Worm (Caenorhabditis elegans) whole organism, L1 larva: ENCODE results near the gene tgn-38.

Source experiments
- C16A3.4 ChIP-seq: fragments of 150-350 bp; optimal IDR thresholded peaks from 2 replicates; lab custom pipeline; 2014; ENCODE audit warnings: missing biosample characterization, missing genetic modification characterization
- aha-1 ChIP-seq: fragments of 150-350 bp; optimal IDR thresholded peaks from 2 replicates; lab custom pipeline; 2014; ENCODE audit warnings: missing biosample characterization, missing genetic modification characterization
- blmp-1 ChIP-seq: fragments of 150-350 bp; optimal IDR thresholded peaks from 2 replicates; lab custom pipeline; 2014; ENCODE audit warnings: missing biosample characterization, missing genetic modification characterization
- ceh-63 ChIP-seq: fragments of 200-800 bp; sonication (Bioruptor generic); optimal IDR thresholded peaks from 2 replicates; lab custom pipeline; 2018; ENCODE audit warnings: mild to moderate bottlenecking, missing genetic modification characterization, missing compliant biosample characterization
- ceh-88 ChIP-seq: fragments of 200-800 bp; sonication (Bioruptor generic); IDR thresholded peaks from 2 replicates; pipeline ENCODE4 v1.3.6; 2022; ENCODE audit warnings: missing genetic modification characterization, missing compliant biosample characterization
- ceh-90 ChIP-seq: sonication (generic microtip); optimal IDR thresholded peaks from 2 replicates; lab custom pipeline; 2016; ENCODE audit warnings: missing genetic modification characterization, missing compliant biosample characterization
- egl-13 ChIP-seq: sonication (generic microtip); optimal IDR thresholded peaks from 2 replicates; lab custom pipeline; 2016; ENCODE audit warnings: missing genotype, missing genetic modification reagents, missing genetic modification characterization, missing compliant biosample characterization
- elt-2 ChIP-seq: sonication (generic microtip); optimal IDR thresholded peaks from 2 replicates; lab custom pipeline; 2016; ENCODE audit warnings: missing genetic modification characterization, mild to moderate bottlenecking, inconsistent platforms, missing compliant biosample characterization, missing genetic modification reagents
- elt-3 ChIP-seq, 6 experiments: fragments of 150-350 bp in 1 of 6; sonication (generic microtip); optimal IDR thresholded peaks; 2 replicates each; lab custom pipeline; 2017 to 2018; ENCODE audit warnings: missing biosample characterization in 6 of 6, missing genetic modification characterization in 6 of 6, inconsistent platforms in 1 of 6
- fkh-10 ChIP-seq: sonication (generic microtip); optimal IDR thresholded peaks from 2 replicates; lab custom pipeline; 2017; ENCODE audit warnings: missing biosample characterization, missing genetic modification reagents, missing genetic modification characterization
- fkh-4 ChIP-seq: sonication (generic microtip); optimal IDR thresholded peaks from 2 replicates; lab custom pipeline; 2016; ENCODE audit warnings: missing compliant biosample characterization, missing genetic modification characterization, borderline replicate concordance
- grh-1 ChIP-seq: fragments of 200-800 bp; sonication (Bioruptor generic); IDR thresholded peaks from 2 replicates; pipeline ENCODE4 v1.3.6; 2022; ENCODE audit warnings: missing genetic modification reagents, missing genetic modification characterization, missing compliant biosample characterization
- hlh-17 ChIP-seq: fragments of 200-800 bp; sonication (Bioruptor generic); optimal IDR thresholded peaks from 2 replicates; lab custom pipeline; 2018; ENCODE audit warnings: missing genetic modification characterization, mild to moderate bottlenecking, missing compliant biosample characterization, moderate library complexity, borderline replicate concordance
- hlh-4 ChIP-seq: sonication (generic microtip); optimal IDR thresholded peaks from 2 replicates; lab custom pipeline; 2016; ENCODE audit warnings: mild to moderate bottlenecking, missing genetic modification characterization, missing compliant biosample characterization
- hpl-2 ChIP-seq: fragments of 150-350 bp; optimal IDR thresholded peaks from 2 replicates; lab custom pipeline; 2014; ENCODE audit warnings: missing biosample characterization, missing genetic modification reagents, missing genetic modification characterization
- irx-1 ChIP-seq: sonication (generic microtip); optimal IDR thresholded peaks from 2 replicates; lab custom pipeline; 2016; ENCODE audit warnings: missing genetic modification characterization, missing compliant biosample characterization
- jun-1 ChIP-seq: fragments of 150-350 bp; optimal IDR thresholded peaks from 2 replicates; lab custom pipeline; 2014; ENCODE audit warnings: missing biosample characterization, missing genetic modification reagents, missing genetic modification characterization
- lin-13 ChIP-seq: fragments of 150-350 bp; optimal IDR thresholded peaks from 2 replicates; lab custom pipeline; 2014; ENCODE audit warnings: missing biosample characterization, missing genetic modification reagents, missing genetic modification characterization
- lin-14 ChIP-seq: fragments of 200-800 bp; sonication (Bioruptor generic); optimal IDR thresholded peaks from 2 replicates; lab custom pipeline; 2018; ENCODE audit warnings: mild to moderate bottlenecking, missing genetic modification characterization, moderate library complexity, missing compliant biosample characterization
- lin-15B ChIP-seq: fragments of 150-350 bp; sonication (generic microtip); optimal IDR thresholded peaks from 3 replicates; lab custom pipeline; 2014; ENCODE audit warnings: missing biosample characterization, missing genetic modification characterization
- lin-35 ChIP-seq, 2 experiments: fragments of 150-350 bp; optimal IDR thresholded peaks; 2 replicates each; lab custom pipeline; 2014; ENCODE audit warnings: missing biosample characterization in 2 of 2, missing genetic modification characterization in 2 of 2, missing genetic modification reagents in 2 of 2
- lin-39 ChIP-seq: fragments of 150-350 bp; optimal IDR thresholded peaks from 2 replicates; lab custom pipeline; 2014; ENCODE audit warnings: missing biosample characterization, missing genetic modification reagents, missing genetic modification characterization
- lir-3 ChIP-seq: sonication (generic microtip); optimal IDR thresholded peaks from 2 replicates; lab custom pipeline; 2016; ENCODE audit warnings: mild to moderate bottlenecking, missing genetic modification characterization, moderate library complexity, missing compliant biosample characterization; ENCODE audit not compliant: poor library complexity
- mab-9 ChIP-seq: fragments of 200-800 bp; sonication (Bioruptor generic); IDR thresholded peaks from 2 replicates; pipeline ENCODE4 v1.3.6; 2022; ENCODE audit warnings: missing genetic modification reagents, missing genetic modification characterization, missing compliant biosample characterization
- mdl-1 ChIP-seq, 2 experiments: fragments of 150-350 bp; optimal IDR thresholded peaks; 2 replicates each; lab custom pipeline; 2014 to 2017; ENCODE audit warnings: missing biosample characterization in 2 of 2, missing genetic modification characterization in 2 of 2, inconsistent platforms in 1 of 2
- mef-2 ChIP-seq: fragments of 150-350 bp; optimal IDR thresholded peaks from 2 replicates; lab custom pipeline; 2014; ENCODE audit warnings: missing biosample characterization, missing genetic modification characterization
- nhr-11 ChIP-seq: fragments of 150-350 bp; optimal IDR thresholded peaks from 2 replicates; lab custom pipeline; 2014; ENCODE audit warnings: missing biosample characterization, missing genetic modification characterization
- nhr-20 ChIP-seq: sonication (generic microtip); optimal IDR thresholded peaks from 2 replicates; lab custom pipeline; 2016; ENCODE audit warnings: mild to moderate bottlenecking, missing genetic modification characterization, missing compliant biosample characterization
- nhr-237 ChIP-seq: fragments of 150-350 bp; optimal IDR thresholded peaks from 2 replicates; lab custom pipeline; 2014; ENCODE audit warnings: missing biosample characterization, missing genetic modification characterization
- nhr-71 ChIP-seq: sonication (generic microtip); optimal IDR thresholded peaks from 2 replicates; lab custom pipeline; 2016; ENCODE audit warnings: mild to moderate bottlenecking, missing genetic modification characterization, moderate library complexity, missing compliant biosample characterization
- nhr-76 ChIP-seq: sonication (generic microtip); optimal IDR thresholded peaks from 2 replicates; lab custom pipeline; 2017; ENCODE audit warnings: missing biosample characterization, missing genetic modification characterization
- nhr-77 ChIP-seq: fragments of 150-350 bp; optimal IDR thresholded peaks from 2 replicates; lab custom pipeline; 2014; ENCODE audit warnings: missing biosample characterization, missing genetic modification characterization
- nhr-85 ChIP-seq: sonication (generic microtip); peaks from one replicate; lab custom pipeline; 2016; ENCODE audit warnings: missing genetic modification characterization, inconsistent platforms, missing compliant biosample characterization
- nhr-90 ChIP-seq: sonication (generic microtip); optimal IDR thresholded peaks from 2 replicates; lab custom pipeline; 2016; ENCODE audit warnings: mild to moderate bottlenecking, missing genetic modification characterization, missing compliant biosample characterization; ENCODE audit not compliant: poor library complexity
- pax-3 ChIP-seq: fragments of 200-800 bp; sonication (Bioruptor generic); optimal IDR thresholded peaks from 2 replicates; lab custom pipeline; 2018; ENCODE audit warnings: mild to moderate bottlenecking, missing genetic modification characterization, moderate library complexity, missing compliant biosample characterization
- skn-1 ChIP-seq: fragments of 150-350 bp; optimal IDR thresholded peaks from 2 replicates; lab custom pipeline; 2014; ENCODE audit warnings: missing biosample characterization, missing genetic modification characterization
- snpc-4 ChIP-seq: fragments of 150-350 bp; optimal IDR thresholded peaks from 2 replicates; lab custom pipeline; 2014; ENCODE audit warnings: missing biosample characterization, missing genetic modification characterization
- snu-23 ChIP-seq: sonication (generic microtip); optimal IDR thresholded peaks from 2 replicates; lab custom pipeline; 2016; ENCODE audit warnings: missing genetic modification characterization, missing compliant biosample characterization
- sup-37 ChIP-seq: fragments of 200-800 bp; sonication (Bioruptor generic); optimal IDR thresholded peaks from 2 replicates; lab custom pipeline; 2018; ENCODE audit warnings: mild to moderate bottlenecking, missing genetic modification characterization, missing compliant biosample characterization
- tbx-2 ChIP-seq: sonication (generic microtip); optimal IDR thresholded peaks from 2 replicates; lab custom pipeline; 2016; ENCODE audit warnings: missing genetic modification characterization, missing compliant biosample characterization
- unc-130 ChIP-seq: fragments of 150-350 bp; optimal IDR thresholded peaks from 2 replicates; lab custom pipeline; 2017; ENCODE audit warnings: missing biosample characterization, missing genetic modification characterization, inconsistent platforms
- unc-86 ChIP-seq: sonication (generic microtip); optimal IDR thresholded peaks from 2 replicates; lab custom pipeline; 2016; ENCODE audit warnings: missing genetic modification characterization, missing compliant biosample characterization
- vab-15 ChIP-seq: sonication (generic microtip); optimal IDR thresholded peaks from 2 replicates; lab custom pipeline; 2017; ENCODE audit warnings: missing genotype, mild to moderate bottlenecking, missing genetic modification characterization, missing compliant biosample characterization
- xbp-1 ChIP-seq: sonication (generic microtip); optimal IDR thresholded peaks from 2 replicates; lab custom pipeline; 2016; ENCODE audit warnings: missing genetic modification characterization, missing compliant biosample characterization
- zip-4 ChIP-seq: fragments of 200-800 bp; sonication (Bioruptor generic); optimal IDR thresholded peaks from 2 replicates; lab custom pipeline; 2018; ENCODE audit warnings: mild to moderate bottlenecking, missing genetic modification characterization, moderate library complexity, missing compliant biosample characterization
- ztf-11 ChIP-seq, 2 experiments: sonication (generic microtip); optimal IDR thresholded peaks; 2 replicates each; lab custom pipeline; 2016 to 2017; ENCODE audit warnings: missing genetic modification characterization in 2 of 2, missing biosample characterization in 1 of 2, missing compliant biosample characterization in 1 of 2
- ztf-4 ChIP-seq: fragments of 150-350 bp; optimal IDR thresholded peaks from 2 replicates; lab custom pipeline; 2014; ENCODE audit warnings: missing biosample characterization, missing genetic modification characterization

The tgn-38 gene

ce11 chrIV:12029722-12030182 lies 778 bp upstream of the tgn-38 start, which contains the start of gene T12G3.11 (continued):
- TF ChIP-seq ceh-88 (no peak), nhr-11 (tag; lab: Kevin White, UChicago) (no peak), sup-37 (GFP tag; lab: Kevin White, UChicago) (no peak), irx-1 (tag; lab: Kevin White, UChicago) (peak; percentile 24), unc-130 (tag; lab: Kevin White, UChicago) (no peak), ceh-90 (tag; lab: Kevin White, UChicago) (no peak), fkh-10 (GFP tag; lab: Kevin White, UChicago) (no peak), nhr-77 (no peak), ztf-11 (tag; optimal IDR thresholded peaks at IDR 0.05; lab: Kevin White, UChicago) (no peak), jun-1 (tag; lab: Kevin White, UChicago) (no peak), egl-13 (tag; lab: Kevin White, UChicago) (no peak), grh-1 (GFP tag; lab: Robert Waterston, UW) (no peak), pax-3 (tag; lab: Kevin White, UChicago) (no peak), lin-35 (GFP tag; optimal IDR thresholded peaks at IDR 0.05; lab: Kevin White, UChicago) (peak; percentile 49 to 55), lin-13 (no peak), blmp-1 (tag; lab: Kevin White, UChicago) (no peak), lin-15B (tag; lab: Kevin White, UChicago) (peak; percentile 10), skn-1 (tag; lab: Kevin White, UChicago) (peak; percentile 31), unc-86 (tag; lab: Kevin White, UChicago) (no peak), hlh-4 (tag; lab: Kevin White, UChicago) (no peak), hpl-2 (no peak), nhr-71 (tag; lab: Kevin White, UChicago) (peak; percentile 62), elt-2 (tag; lab: Kevin White, UChicago) (no peak), snpc-4 (tag; lab: Kevin White, UChicago) (no peak), fkh-4 (tag; lab: Kevin White, UChicago) (no peak), xbp-1 (tag; lab: Kevin White, UChicago) (peak; percentile 57), nhr-85 (tag; lab: Kevin White, UChicago) (no peak), hlh-17 (GFP tag; lab: Kevin White, UChicago) (no peak), C16A3.4 (tag; lab: Kevin White, UChicago) (no peak), elt-3 (tag; optimal IDR thresholded peaks at IDR 0.05; lab: Kevin White, UChicago) (peak in 1 of 6 experiments; percentile 19), mef-2 (tag; lab: Kevin White, UChicago) (no peak), mab-9 (GFP tag; lab: Robert Waterston, UW) (no peak), ceh-63 (GFP tag; lab: Kevin White, UChicago) (no peak), zip-4 (GFP tag; lab: Kevin White, UChicago) (no peak), vab-15 (no peak), nhr-90 (tag; lab: Kevin White, UChicago) (no peak), lir-3 (tag; lab: Kevin White, UChicago) (peak; percentile 3), nhr-76 (tag; lab: Kevin White, UChicago) (no peak), aha-1 (no peak), mdl-1 (tag; optimal IDR thresholded peaks at IDR 0.05; lab: Kevin White, UChicago) (peak in 1 of 2 experiments; percentile 11), nhr-237 (tag; lab: Kevin White, UChicago) (no peak)

ce11 chrIV:12021360-12021759 lies 7.6 kb downstream of the tgn-38 start:
- TF ChIP-seq nhr-20 (tag; lab: Kevin White, UChicago) (peak; percentile 66), tbx-2 (tag; lab: Kevin White, UChicago) (peak; percentile 9), elt-3 (tag; optimal IDR thresholded peaks at IDR 0.05; lab: Kevin White, UChicago) (peak in 5 of 6 experiments; percentile 6 to 64 (median 52)), lin-13 (no peak), snu-23 (peak; percentile 37), lin-14 (GFP tag; lab: Kevin White, UChicago) (peak; percentile 79), nhr-90 (tag; lab: Kevin White, UChicago) (peak; percentile 43), lin-35 (GFP tag; optimal IDR thresholded peaks at IDR 0.05; lab: Kevin White, UChicago) (peak in 1 of 2 experiments; percentile 10), hpl-2 (no peak), blmp-1 (tag; lab: Kevin White, UChicago) (peak; percentile 58), nhr-85 (tag; lab: Kevin White, UChicago) (peak; percentile 94), vab-15 (no peak), xbp-1 (tag; lab: Kevin White, UChicago) (no peak), nhr-71 (tag; lab: Kevin White, UChicago) (peak; percentile 75), irx-1 (tag; lab: Kevin White, UChicago) (peak; percentile 37), ztf-4 (tag; lab: Kevin White, UChicago) (no peak), lin-39 (tag; lab: Kevin White, UChicago) (peak; percentile 14)
